Fruit fly (Drosophila melanogaster): Measurements from ENCODE around the gene Cp38.

The Cp38 gene

dm6 chrX:8493473-8493872 lies 11.8 kb downstream of the Cp38 start (continued):
- TF ChIP-seq CG33557 (GFP tag; optimal IDR thresholded peaks at IDR 0.05) (no peak), nmo (GFP tag; optimal IDR thresholded peaks at IDR 0.05) (peak; percentile 61), CG12219 (GFP tag; optimal IDR thresholded peaks at IDR 0.05) (peak; percentile 21), ssp (GFP tag; IDR thresholded peaks at IDR 0.05) (no peak), ken (GFP tag; IDR thresholded peaks at IDR 0.05) (no peak), mirr (GFP tag; optimal IDR thresholded peaks at IDR 0.05) (peak; percentile 19), insv (GFP tag; optimal IDR thresholded peaks at IDR 0.05) (no peak), CG17912 (GFP tag; optimal IDR thresholded peaks at IDR 0.05) (no peak), CG8359 (GFP tag; optimal IDR thresholded peaks at IDR 0.05; ENCODE audit: borderline replicate concordance) (no peak), CG11398 (GFP tag; optimal IDR thresholded peaks at IDR 0.05) (no peak), CG5245 (GFP tag; optimal IDR thresholded peaks at IDR 0.05) (no peak), CG16863 (GFP tag; optimal IDR thresholded peaks at IDR 0.05) (peak; percentile 1), CG14014 (GFP tag; IDR thresholded peaks at IDR 0.05) (peak; percentile 47; the same call in 1 of the 2 replicates), so (GFP tag; IDR thresholded peaks at IDR 0.05) (peak; percentile 70), Atf6 (GFP tag; IDR thresholded peaks at IDR 0.05) (peak; percentile 75), CG2199 (GFP tag; IDR thresholded peaks at IDR 0.05) (no peak), Dp (GFP tag; optimal IDR thresholded peaks at IDR 0.05) (no peak), jigr1 (GFP tag; IDR thresholded peaks at IDR 0.05) (no peak), emc (GFP tag; optimal IDR thresholded peaks at IDR 0.05) (no peak), pb (GFP tag; optimal IDR thresholded peaks at IDR 0.05) (no peak), ro (GFP tag; IDR thresholded peaks at IDR 0.05) (no peak), CG34224 (GFP tag; IDR thresholded peaks at IDR 0.05; ENCODE audit: partially characterized antibody) (no peak), gce (GFP tag; IDR thresholded peaks at IDR 0.05) (peak; percentile 22; the same call in 1 of the 3 replicates), CG2116 (GFP tag; optimal IDR thresholded peaks at IDR 0.05) (no peak), Spps (tag; optimal IDR thresholded peaks at IDR 0.05) (no peak), crc (GFP tag; optimal IDR thresholded peaks at IDR 0.05) (no peak), esg (GFP tag; conservative IDR thresholded peaks at IDR 0.05) (0 out of 2 replicates have a peak, but pooled peaks have one; percentile 23), CG17359 (tag; optimal IDR thresholded peaks at IDR 0.05) (peak; percentile 20), BEAF-32 (GFP tag; optimal IDR thresholded peaks at IDR 0.05) (no peak), tna (GFP tag; IDR thresholded peaks at IDR 0.05; ENCODE audit: partially characterized antibody) (no peak), CG13624 (GFP tag; optimal IDR thresholded peaks at IDR 0.05) (peak; percentile 70), CG4282 (GFP tag; optimal IDR thresholded peaks at IDR 0.05) (no peak), Dref (GFP tag; IDR thresholded peaks at IDR 0.05) (no peak), HmgZ (tag; optimal IDR thresholded peaks at IDR 0.05) (peak; percentile 36), CG12744 (GFP tag; optimal IDR thresholded peaks at IDR 0.05) (no peak), Sox102F (GFP tag; optimal IDR thresholded peaks at IDR 0.05) (peak; percentile 24), chm (GFP tag; IDR thresholded peaks at IDR 0.05) (no peak; the same call in 1 of the 2 replicates), CG17612 (GFP tag; IDR thresholded peaks at IDR 0.05) (0 out of 2 replicates have a peak, but pooled peaks have one; percentile 22), CG4707 (GFP tag; optimal IDR thresholded peaks at IDR 0.05) (no peak), CG7928 (GFP tag; optimal IDR thresholded peaks at IDR 0.05) (no peak), salm (tag; optimal IDR thresholded peaks at IDR 0.05) (no peak), ftz-f1 (GFP tag; optimal IDR thresholded peaks at IDR 0.05) (no peak), CG15269 (tag; optimal IDR thresholded peaks at IDR 0.05) (peak; percentile 56), mam (GFP tag; optimal IDR thresholded peaks at IDR 0.05) (peak; percentile 39), CG32532 (GFP tag; IDR thresholded peaks at IDR 0.05) (peak; percentile 72), Kr (GFP tag; optimal IDR thresholded peaks at IDR 0.05) (no peak), CG12155 (GFP tag; optimal IDR thresholded peaks at IDR 0.05) (no peak), CrebB (tag; optimal IDR thresholded peaks at IDR 0.05) (no peak), CG3281 (GFP tag; optimal IDR thresholded peaks at IDR 0.05) (peak; percentile 56), CG14965 (GFP tag; optimal IDR thresholded peaks at IDR 0.05; ENCODE audit: borderline replicate concordance) (no peak), Poxn (GFP tag; IDR thresholded peaks at IDR 0.05) (no peak)
